Fruit fly (Drosophila melanogaster) whole organism, embryonic: Measurements from ENCODE around the gene Sr-CI.

Experiments used
- Ada2b ChIP-seq: fragments of 200-800 bp; sonication (Bioruptor generic); IDR thresholded peaks from 2 replicates; pipeline ENCODE4 v1.3.6; 2022; ENCODE audit warnings: missing biosample characterization, missing genetic modification characterization
- CG10979 ChIP-seq: fragments of 200-800 bp; sonication (Bioruptor generic); optimal IDR thresholded peaks from 2 replicates; lab custom pipeline; 2018; ENCODE audit warnings: missing biosample characterization, mild to moderate bottlenecking, missing genetic modification characterization, moderate library complexity
- CG12236 ChIP-seq: fragments of 200-800 bp; sonication (Bioruptor generic); optimal IDR thresholded peaks from 2 replicates; lab custom pipeline; 2016; ENCODE audit warnings: missing biosample characterization, missing genetic modification characterization
- CG2116 ChIP-seq: fragments of 200-800 bp; sonication (Bioruptor generic); optimal IDR thresholded peaks from 3 replicates; lab custom pipeline; 2018; ENCODE audit warnings: missing biosample characterization, mild to moderate bottlenecking, missing genetic modification characterization
- CG2678 ChIP-seq: fragments of 200-800 bp; sonication (Bioruptor generic); optimal IDR thresholded peaks from 3 replicates; lab custom pipeline; 2019; ENCODE audit warnings: missing biosample characterization, mild to moderate bottlenecking, missing genetic modification characterization, moderate library complexity
- CG2712 ChIP-seq: fragments of 200-800 bp; optimal IDR thresholded peaks from 3 replicates; lab custom pipeline; 2019; ENCODE audit warnings: missing biosample characterization, mild to moderate bottlenecking, missing genetic modification characterization, moderate library complexity
- CG30403 ChIP-seq: fragments of 200-800 bp; sonication (Bioruptor generic); optimal IDR thresholded peaks from 3 replicates; lab custom pipeline; 2016; ENCODE audit warnings: missing biosample characterization, missing genetic modification characterization
- CG3847 ChIP-seq: fragments of 200-800 bp; sonication (Bioruptor generic); IDR thresholded peaks from 2 replicates; pipeline ENCODE4 v1.3.6; 2022; ENCODE audit warnings: missing biosample characterization, missing genetic modification characterization
- CG4360 ChIP-seq: fragments of 200-800 bp; sonication (Bioruptor generic); IDR thresholded peaks from 2 replicates; pipeline ENCODE4 v1.3.6; 2022; ENCODE audit warnings: missing biosample characterization, missing genetic modification characterization
- CG8924 ChIP-seq: fragments of 200-800 bp; optimal IDR thresholded peaks from 3 replicates; lab custom pipeline; 2019; ENCODE audit warnings: missing biosample characterization, mild to moderate bottlenecking, missing genetic modification characterization, moderate library complexity
- CG9876 ChIP-seq: fragments of 200-800 bp; sonication (Bioruptor generic); optimal IDR thresholded peaks from 2 replicates; lab custom pipeline; 2016; ENCODE audit warnings: missing biosample characterization, missing genetic modification characterization
- MTF-1 ChIP-seq: fragments of 200-800 bp; sonication (Bioruptor generic); optimal IDR thresholded peaks from 2 replicates; lab custom pipeline; 2018; ENCODE audit warnings: missing biosample characterization, mild to moderate bottlenecking, missing genetic modification characterization, borderline replicate concordance
- Med ChIP-seq: fragments of 200-800 bp; sonication (Bioruptor generic); peaks from one replicate; lab custom pipeline; 2016; ENCODE audit warnings: missing biosample characterization, missing genetic modification characterization, mild to moderate bottlenecking, inconsistent platforms, moderate library complexity
- ac ChIP-seq: fragments of 200-800 bp; sonication (Bioruptor generic); optimal IDR thresholded peaks from 3 replicates; lab custom pipeline; 2017; ENCODE audit warnings: missing biosample characterization, mild to moderate bottlenecking, missing genetic modification characterization
- bsh ChIP-seq, 2 experiments: fragments of 200-800 bp; sonication (Bioruptor generic); optimal IDR thresholded peaks; 2 replicates each; lab custom pipeline; 2017 to 2018; ENCODE audit warnings: mild to moderate bottlenecking in 2 of 2, missing biosample characterization in 2 of 2, missing genetic modification characterization in 2 of 2, moderate library complexity in 1 of 2
- chif ChIP-seq, 2 experiments: fragments of 200-800 bp; sonication (Bioruptor generic); optimal IDR thresholded peaks; 3 replicates each; lab custom pipeline; 2016; ENCODE audit warnings: missing biosample characterization in 2 of 2, missing genetic modification characterization in 2 of 2
- cwo ChIP-seq: fragments of 200-800 bp; sonication (Bioruptor generic); optimal IDR thresholded peaks from 3 replicates; lab custom pipeline; 2017; ENCODE audit warnings: missing biosample characterization, missing genetic modification characterization, mild to moderate bottlenecking, moderate library complexity, missing genetic modification reagents
- dmrt11E ChIP-seq: fragments of 200-800 bp; sonication (Bioruptor generic); optimal IDR thresholded peaks from 3 replicates; lab custom pipeline; 2018; ENCODE audit warnings: missing biosample characterization, mild to moderate bottlenecking, missing genetic modification characterization, moderate library complexity
- gro ChIP-seq: fragments of 200-800 bp; sonication (Bioruptor generic); optimal IDR thresholded peaks from 2 replicates; lab custom pipeline; 2016; ENCODE audit warnings: missing biosample characterization, missing genetic modification characterization
- gt ChIP-seq: fragments of 200-800 bp; sonication (Bioruptor generic); IDR thresholded peaks from 2 replicates; pipeline ENCODE4 v1.3.6; 2022; ENCODE audit warnings: missing biosample characterization, missing genetic modification characterization
- nmo ChIP-seq: fragments of 200-800 bp; sonication (Bioruptor generic); optimal IDR thresholded peaks from 2 replicates; lab custom pipeline; 2018; ENCODE audit warnings: missing biosample characterization, mild to moderate bottlenecking, missing genetic modification characterization, moderate library complexity
- pho ChIP-seq: fragments of 200-800 bp; sonication (Bioruptor generic); optimal IDR thresholded peaks from 2 replicates; lab custom pipeline; 2016; ENCODE audit warnings: missing biosample characterization, missing genetic modification characterization
- salm ChIP-seq: fragments of 200-800 bp; sonication (Bioruptor generic); optimal IDR thresholded peaks from 2 replicates; lab custom pipeline; 2018; ENCODE audit warnings: missing biosample characterization, mild to moderate bottlenecking, missing genetic modification characterization
- sens ChIP-seq: fragments of 200-800 bp; sonication (Bioruptor generic); peaks from one replicate; lab custom pipeline; 2016; ENCODE audit warnings: missing biosample characterization, missing genetic modification characterization
- sens-2 ChIP-seq: fragments of 200-800 bp; sonication (Bioruptor generic); IDR thresholded peaks from 2 replicates; pipeline ENCODE4 v1.3.6; 2022; ENCODE audit warnings: missing biosample characterization, missing genetic modification characterization
- z ChIP-seq: fragments of 200-800 bp; sonication (Bioruptor generic); IDR thresholded peaks from 3 replicates; pipeline ENCODE4 v1.3.6; 2022; ENCODE audit warnings: missing biosample characterization, missing genetic modification characterization

The Sr-CI gene

dm6 chr2L:4146317-4146716 is 24.8 kb downstream of the Sr-CI start (continued):
- TF ChIP-seq ac (GFP tag; lab: Kevin White, UChicago) = no peak
- TF ChIP-seq CG2712 (tag; lab: Kevin White, UChicago) = peak; percentile 4
- peak; percentile 55 for TF ChIP-seq CG2678 (tag; lab: Kevin White, UChicago)
- no peak for TF ChIP-seq CG2116 (GFP tag; lab: Kevin White, UChicago)
- TF ChIP-seq CG10979 = no peak
- 0 out of 2 replicates have a peak, but pooled peaks have one; percentile 17 for TF ChIP-seq Ada2b (GFP tag; lab: Robert Waterston, UW)
- no peak for TF ChIP-seq dmrt11E
- no peak for TF ChIP-seq CG4360 (GFP tag; lab: Robert Waterston, UW)
- TF ChIP-seq salm = no peak
- TF ChIP-seq CG8924 = no peak
- no peak for TF ChIP-seq CG9876 (GFP tag; lab: Kevin White, UChicago)
- TF ChIP-seq chif (GFP tag; optimal IDR thresholded peaks at IDR 0.05; lab: Kevin White, UChicago) = no peak
- no peak for TF ChIP-seq gt (GFP tag; lab: Robert Waterston, UW)
- TF ChIP-seq bsh (GFP tag; optimal IDR thresholded peaks at IDR 0.05; lab: Kevin White, UChicago) = peak in 1 of 2 experiments; percentile 11
- peak; percentile 74 for TF ChIP-seq sens (GFP tag; lab: Kevin White, UChicago)
- no peak for TF ChIP-seq MTF-1 (GFP tag; lab: Kevin White, UChicago)
- TF ChIP-seq z = no peak
- TF ChIP-seq pho (GFP tag; lab: Kevin White, UChicago) = no peak

dm6 chr2L:4148979-4149378 is 27.5 kb downstream of the Sr-CI start, which contains the start of gene CG2955:
Gene CG2955 (plus strand): TSS chr2L:4149279.
- TF ChIP-seq sens-2 (GFP tag; lab: Robert Waterston, UW) = no peak
- TF ChIP-seq CG12236 (GFP tag; lab: Kevin White, UChicago) = no peak
- TF ChIP-seq CG30403 = no peak
- TF ChIP-seq nmo (GFP tag; lab: Kevin White, UChicago) = no peak
- TF ChIP-seq CG3847 (GFP tag; lab: Robert Waterston, UW) = no peak
- TF ChIP-seq cwo (GFP tag; lab: Kevin White, UChicago) = no peak
- no peak for TF ChIP-seq salm

- no peak for TF ChIP-seq CG8924
- no peak for TF ChIP-seq gro (GFP tag; lab: Kevin White, UChicago)
- no peak for TF ChIP-seq Med (GFP tag; lab: Kevin White, UChicago)
Observed at dm6 chr2L:4166034-4166433, 44.5 kb downstream of the Sr-CI start, which contains the start of gene Or24a. Gene Or24a (minus strand): TSS chr2L:4166134.
